Worm (Caenorhabditis elegans) whole organism, young adult: ENCODE results near the gene F41H8.2.

Source experiments
- ama-1 ChIP-seq, 3 experiments: fragments of 150-350 bp in 1 of 3; sonication (generic microtip) in 2 of 3; optimal IDR thresholded peaks; 2 replicates each; lab custom pipeline; 2014 to 2018; ENCODE audit warnings: missing biosample characterization in 2 of 3, missing genetic modification characterization in 2 of 3, missing genetic modification reagents in 2 of 3
- cebp-1 ChIP-seq, 2 experiments: fragments of 200-800 bp in 1 of 2; sonication (Bioruptor generic) in 1 of 2; sonication (generic microtip) in 1 of 2; IDR thresholded peaks in 1 of 2; optimal IDR thresholded peaks in 1 of 2; 2 replicates each; pipeline versions ENCODE4 v1.3.6 to Lab custom; 2017 to 2022; ENCODE audit warnings: missing compliant biosample characterization in 2 of 2, missing genetic modification characterization in 2 of 2, mild to moderate bottlenecking in 1 of 2, missing genetic modification reagents in 1 of 2, moderate library complexity in 1 of 2
- ceh-40 ChIP-seq: fragments of 200-800 bp; sonication (Bioruptor generic); IDR thresholded peaks from 2 replicates; pipeline ENCODE4 v1.3.6; 2022; ENCODE audit warnings: missing genetic modification characterization, missing compliant biosample characterization
- chd-7 ChIP-seq: sonication (generic microtip); optimal IDR thresholded peaks from 2 replicates; lab custom pipeline; 2016; ENCODE audit warnings: mild to moderate bottlenecking, missing genetic modification characterization, moderate library complexity, missing compliant biosample characterization
- efl-1 ChIP-seq: fragments of 150-350 bp; optimal IDR thresholded peaks from 2 replicates; lab custom pipeline; 2014; ENCODE audit warnings: missing biosample characterization, missing genetic modification reagents, missing genetic modification characterization
- lir-1 ChIP-seq: fragments of 200-800 bp; sonication (Bioruptor generic); conservative IDR thresholded peaks from 2 replicates; pipeline ENCODE4 v1.3.6; 2022; ENCODE audit warnings: missing genetic modification reagents, missing genetic modification characterization, missing compliant biosample characterization
- madf-8 ChIP-seq: fragments of 200-800 bp; sonication (Bioruptor generic); conservative IDR thresholded peaks from 2 replicates; pipeline ENCODE4 v1.3.6; 2022; ENCODE audit warnings: missing genetic modification reagents, missing genetic modification characterization, missing compliant biosample characterization
- mxl-1 ChIP-seq: sonication (generic microtip); optimal IDR thresholded peaks from 2 replicates; lab custom pipeline; 2016; ENCODE audit warnings: missing genetic modification characterization, missing compliant biosample characterization
- pha-4 ChIP-seq: fragments of 150-350 bp; sonication (generic microtip); optimal IDR thresholded peaks from 2 replicates; lab custom pipeline; 2014; ENCODE audit warnings: missing biosample characterization, missing genetic modification reagents, missing genetic modification characterization
- rcor-1 ChIP-seq: fragments of 200-800 bp; sonication (Bioruptor generic); IDR thresholded peaks from 2 replicates; pipeline ENCODE4 v1.3.6; 2022; ENCODE audit warnings: missing genetic modification reagents, missing genetic modification characterization, missing compliant biosample characterization
- repo-1 ChIP-seq: sonication (generic microtip); optimal IDR thresholded peaks from 2 replicates; lab custom pipeline; 2017; ENCODE audit warnings: mild to moderate bottlenecking, missing genetic modification characterization, missing compliant biosample characterization
- unc-130 ChIP-seq: sonication (generic microtip); optimal IDR thresholded peaks from 2 replicates; lab custom pipeline; 2016; ENCODE audit warnings: missing genetic modification reagents, missing genetic modification characterization, missing compliant biosample characterization
- ztf-22 ChIP-seq: fragments of 200-800 bp; sonication (Bioruptor generic); optimal IDR thresholded peaks from 2 replicates; lab custom pipeline; 2018; ENCODE audit warnings: mild to moderate bottlenecking, missing genetic modification characterization, moderate library complexity, missing compliant biosample characterization
- ztf-25 ChIP-seq: fragments of 200-800 bp; sonication (Bioruptor generic); IDR thresholded peaks from 2 replicates; pipeline ENCODE4 v1.3.6; 2022; ENCODE audit warnings: missing genetic modification reagents, missing genetic modification characterization, missing compliant biosample characterization

- no peak for TF ChIP-seq mxl-1 (tag; lab: Kevin White, UChicago)
- no peak for TF ChIP-seq cebp-1 (GFP tag; IDR thresholded peaks at IDR 0.05; lab: Robert Waterston, UW)
- no peak for TF ChIP-seq cebp-1 (tag; optimal IDR thresholded peaks at IDR 0.05; lab: Kevin White, UChicago)
- no peak for TF ChIP-seq unc-130 (GFP tag; lab: Kevin White, UChicago)
- no peak for TF ChIP-seq efl-1 (GFP tag; lab: Kevin White, UChicago)
- no peak for TF ChIP-seq repo-1 (tag; lab: Kevin White, UChicago)
- no peak for TF ChIP-seq chd-7
- no peak for TF ChIP-seq ztf-25 (GFP tag; lab: Robert Waterston, UW)
- no peak for TF ChIP-seq rcor-1 (GFP tag; lab: Robert Waterston, UW)
- no peak for TF ChIP-seq pha-4 (tag; lab: Kevin White, UChicago)
- no peak for TF ChIP-seq ama-1 (optimal IDR thresholded peaks at IDR 0.05; lab: Kevin White, UChicago)
- no peak for TF ChIP-seq ama-1 (GFP tag; optimal IDR thresholded peaks at IDR 0.05; lab: Kevin White, UChicago)
- TF ChIP-seq ztf-22 (GFP tag; lab: Kevin White, UChicago), result no peak
- no peak for TF ChIP-seq lir-1 (GFP tag; lab: Robert Waterston, UW)
- no peak for TF ChIP-seq madf-8 (GFP tag; lab: Robert Waterston, UW)
- TF ChIP-seq ceh-40 (GFP tag; lab: Robert Waterston, UW), result no peak
Observed at ce11 chrV:813101-813500, 13.1 kb upstream of the F41H8.2 start, which contains the start of gene R13D11.10.
